Worm (Caenorhabditis elegans) whole organism, late embryonic: ENCODE measurements around the gene alh-1.
"Not testable (repeated sequence)": the region's sequence is repeated elsewhere in the genome, so short reads cannot be mapped to it uniquely, and the experiment has no call there.

ENCODE experiments used
- C38D4.7 ChIP-seq: fragments of 200-800 bp; sonication (Bioruptor generic); optimal IDR thresholded peaks from 2 replicates; lab custom pipeline; 2018; ENCODE audit warnings: mild to moderate bottlenecking, missing genetic modification characterization, moderate library complexity, missing compliant biosample characterization
- F13H6.1 ChIP-seq: sonication (generic microtip); optimal IDR thresholded peaks from 2 replicates; lab custom pipeline; 2016; ENCODE audit warnings: missing genetic modification characterization, missing compliant biosample characterization
- K02D7.2 ChIP-seq: sonication (generic microtip); optimal IDR thresholded peaks from 2 replicates; lab custom pipeline; 2017; ENCODE audit warnings: mild to moderate bottlenecking, missing genetic modification characterization, missing compliant biosample characterization
- K09A11.1 ChIP-seq: sonication (generic microtip); optimal IDR thresholded peaks from 2 replicates; lab custom pipeline; 2017; ENCODE audit warnings: antibody characterized with exemption, mild to moderate bottlenecking, missing genetic modification characterization, missing compliant biosample characterization; ENCODE audit not compliant: insufficient read depth
- T23F11.4 ChIP-seq: fragments of 200-800 bp; sonication (Bioruptor generic); optimal IDR thresholded peaks from 2 replicates; lab custom pipeline; 2018; ENCODE audit warnings: mild to moderate bottlenecking, missing genetic modification characterization, missing compliant biosample characterization
- ahr-1 ChIP-seq: sonication (generic microtip); optimal IDR thresholded peaks from 2 replicates; lab custom pipeline; 2016; ENCODE audit warnings: missing genetic modification characterization, missing compliant biosample characterization
- ceh-18 ChIP-seq: sonication (generic microtip); optimal IDR thresholded peaks from 2 replicates; lab custom pipeline; 2016; ENCODE audit warnings: missing genetic modification characterization, missing compliant biosample characterization
- ceh-19 ChIP-seq: fragments of 200-800 bp; sonication (Bioruptor generic); optimal IDR thresholded peaks from 2 replicates; lab custom pipeline; 2018; ENCODE audit warnings: mild to moderate bottlenecking, missing genetic modification characterization, missing compliant biosample characterization
- ceh-22 ChIP-seq: sonication (generic microtip); optimal IDR thresholded peaks from 2 replicates; lab custom pipeline; 2017; ENCODE audit warnings: missing biosample characterization, missing genetic modification characterization
- ceh-24 ChIP-seq: sonication (generic microtip); optimal IDR thresholded peaks from 2 replicates; lab custom pipeline; 2016; ENCODE audit warnings: mild to moderate bottlenecking, missing genetic modification characterization, missing compliant biosample characterization
- ceh-30 ChIP-seq: fragments of 150-350 bp; optimal IDR thresholded peaks from 2 replicates; lab custom pipeline; 2014; ENCODE audit warnings: missing biosample characterization, missing genetic modification characterization
- ceh-31 ChIP-seq: sonication (generic microtip); optimal IDR thresholded peaks from 2 replicates; lab custom pipeline; 2016; ENCODE audit warnings: missing genetic modification characterization, missing compliant biosample characterization
- ceh-34 ChIP-seq: sonication (generic microtip); optimal IDR thresholded peaks from 2 replicates; lab custom pipeline; 2016; ENCODE audit warnings: mild to moderate bottlenecking, missing genetic modification characterization, missing compliant biosample characterization
- ceh-45 ChIP-seq: fragments of 200-800 bp; sonication (Bioruptor generic); IDR thresholded peaks from 2 replicates; pipeline ENCODE4 v1.3.6; 2022; ENCODE audit warnings: missing genetic modification reagents, missing genetic modification characterization, missing compliant biosample characterization
- ceh-48 ChIP-seq: sonication (generic microtip); optimal IDR thresholded peaks from 2 replicates; lab custom pipeline; 2016; ENCODE audit warnings: missing genetic modification characterization, inconsistent platforms, missing compliant biosample characterization
- ceh-6 ChIP-seq: fragments of 200-800 bp; sonication (Bioruptor generic); optimal IDR thresholded peaks from 2 replicates; lab custom pipeline; 2018; ENCODE audit warnings: mild to moderate bottlenecking, missing genetic modification characterization, missing compliant biosample characterization
- elt-2 ChIP-seq: sonication (generic microtip); optimal IDR thresholded peaks from 2 replicates; lab custom pipeline; 2016; ENCODE audit warnings: missing genetic modification reagents, missing genetic modification characterization, missing compliant biosample characterization
- eyg-1 ChIP-seq: sonication (generic microtip); optimal IDR thresholded peaks from 2 replicates; lab custom pipeline; 2016; ENCODE audit warnings: missing genotype, missing genetic modification characterization, missing compliant biosample characterization
- fkh-6 ChIP-seq: sonication (generic microtip); optimal IDR thresholded peaks from 2 replicates; lab custom pipeline; 2016; ENCODE audit warnings: missing genetic modification characterization, missing compliant biosample characterization
- gmeb-2 ChIP-seq: sonication (generic microtip); optimal IDR thresholded peaks from 2 replicates; lab custom pipeline; 2016; ENCODE audit warnings: missing genetic modification characterization, inconsistent platforms, missing compliant biosample characterization
- hlh-13 ChIP-seq: fragments of 200-800 bp; sonication (Bioruptor generic); optimal IDR thresholded peaks from 2 replicates; lab custom pipeline; 2018; ENCODE audit warnings: mild to moderate bottlenecking, missing genetic modification characterization, missing compliant biosample characterization
- hlh-15 ChIP-seq: sonication (generic microtip); optimal IDR thresholded peaks from 2 replicates; lab custom pipeline; 2016; ENCODE audit warnings: missing genetic modification characterization, missing compliant biosample characterization
- hlh-6 ChIP-seq: sonication (generic microtip); optimal IDR thresholded peaks from 2 replicates; lab custom pipeline; 2016; ENCODE audit warnings: missing genotype, missing genetic modification characterization, missing compliant biosample characterization
- lim-6 ChIP-seq: sonication (generic microtip); optimal IDR thresholded peaks from 2 replicates; lab custom pipeline; 2016; ENCODE audit warnings: missing genetic modification characterization, missing compliant biosample characterization
- lin-11 ChIP-seq: fragments of 200-800 bp; sonication (Bioruptor generic); optimal IDR thresholded peaks from 2 replicates; lab custom pipeline; 2018; ENCODE audit warnings: mild to moderate bottlenecking, missing genetic modification characterization, missing compliant biosample characterization
- mec-3 ChIP-seq: sonication (generic microtip); optimal IDR thresholded peaks from 2 replicates; lab custom pipeline; 2016; ENCODE audit warnings: borderline replicate concordance, missing genetic modification characterization, missing compliant biosample characterization
- nfya-1 ChIP-seq: sonication (generic microtip); optimal IDR thresholded peaks from 2 replicates; lab custom pipeline; 2017; ENCODE audit warnings: missing genetic modification characterization, mild to moderate bottlenecking, missing compliant biosample characterization, antibody characterized with exemption, moderate library complexity
- nhr-11 ChIP-seq: fragments of 150-350 bp; optimal IDR thresholded peaks from 2 replicates; lab custom pipeline; 2014; ENCODE audit warnings: missing biosample characterization, missing genetic modification characterization
- nhr-232 ChIP-seq: sonication (generic microtip); optimal IDR thresholded peaks from 2 replicates; lab custom pipeline; 2016; ENCODE audit warnings: missing genetic modification characterization, missing compliant biosample characterization
- odd-2 ChIP-seq: sonication (generic microtip); optimal IDR thresholded peaks from 2 replicates; lab custom pipeline; 2017; ENCODE audit warnings: antibody characterized with exemption, mild to moderate bottlenecking, missing genetic modification characterization, missing compliant biosample characterization
- pag-3 ChIP-seq: sonication (generic microtip); optimal IDR thresholded peaks from 2 replicates; lab custom pipeline; 2016; ENCODE audit warnings: missing compliant biosample characterization, missing genetic modification characterization, borderline replicate concordance
- pat-9 ChIP-seq: fragments of 200-800 bp; sonication (Bioruptor generic); optimal IDR thresholded peaks from 2 replicates; lab custom pipeline; 2018; ENCODE audit warnings: mild to moderate bottlenecking, missing genetic modification characterization, moderate library complexity, missing compliant biosample characterization
- pax-1 ChIP-seq: fragments of 150-350 bp; optimal IDR thresholded peaks from 2 replicates; lab custom pipeline; 2014; ENCODE audit warnings: missing biosample characterization, missing genetic modification characterization
- pha-2 ChIP-seq: sonication (generic microtip); optimal IDR thresholded peaks from 2 replicates; lab custom pipeline; 2017; ENCODE audit warnings: mild to moderate bottlenecking, missing genetic modification characterization, missing compliant biosample characterization
- pqm-1 ChIP-seq: sonication (generic microtip); optimal IDR thresholded peaks from 2 replicates; lab custom pipeline; 2016; ENCODE audit warnings: missing genetic modification characterization, missing compliant biosample characterization
- sdc-2 ChIP-seq: sonication (generic microtip); optimal IDR thresholded peaks from 2 replicates; lab custom pipeline; 2016; ENCODE audit warnings: missing genotype, missing genetic modification characterization, missing compliant biosample characterization
- unc-55 ChIP-seq: sonication (generic microtip); optimal IDR thresholded peaks from 2 replicates; lab custom pipeline; 2017; ENCODE audit warnings: missing biosample characterization, missing genetic modification reagents, missing genetic modification characterization
- unc-86 ChIP-seq: sonication (generic microtip); optimal IDR thresholded peaks from 2 replicates; lab custom pipeline; 2016; ENCODE audit warnings: missing genetic modification characterization, missing compliant biosample characterization
- ztf-16 ChIP-seq: sonication (generic microtip); optimal IDR thresholded peaks from 2 replicates; lab custom pipeline; 2017; ENCODE audit warnings: missing genetic modification characterization, missing compliant biosample characterization

alh-1 gene

DNA sequence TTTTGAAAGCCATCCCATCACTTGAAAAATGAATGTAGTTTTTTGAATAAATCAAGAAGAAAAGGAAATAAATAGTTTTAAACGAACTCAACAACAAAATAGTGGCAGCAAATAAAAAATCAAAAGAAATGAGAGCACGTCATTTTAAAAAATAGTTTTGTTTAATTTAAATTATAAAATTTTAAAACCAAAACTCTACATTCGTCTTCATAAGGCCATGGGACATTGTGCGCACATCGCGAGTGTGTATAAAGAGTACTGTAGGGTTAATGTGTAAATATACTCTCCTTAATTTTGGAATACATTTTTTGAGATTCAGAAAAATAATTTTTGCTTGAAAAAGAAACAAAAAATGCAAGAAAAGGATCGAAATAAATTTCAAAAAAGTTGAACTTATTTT is 25.6 kb upstream of the alh-1 start, which contains the start of gene C45G9.15:
Gene C45G9.15 (minus strand): TSS at position 101 of the 400 bp plus-strand sequence.
- TF ChIP-seq nhr-11 (tag; lab: Kevin White, UChicago), result no peak
- no peak for TF ChIP-seq hlh-6 (tag; lab: Kevin White, UChicago)
- TF ChIP-seq ceh-45, result no peak
- TF ChIP-seq ztf-16 (tag; lab: Kevin White, UChicago), result no peak
- TF ChIP-seq, all 69 proteins: peak for 0

ce11 chrIII:5053541-5053940 is 24.0 kb upstream of the alh-1 start, which contains the start of gene C45G9.8:
TSS of gene C45G9.8 (minus strand) at chrIII:5053641.
- TF ChIP-seq pax-1 (tag; lab: Kevin White, UChicago) (no peak), unc-86 (tag; lab: Kevin White, UChicago) (no peak), ceh-6 (GFP tag; lab: Kevin White, UChicago) (no peak), ahr-1 (tag; lab: Kevin White, UChicago) (no peak), nfya-1 (tag; lab: Kevin White, UChicago) (no peak), ceh-34 (no peak), ztf-16 (tag; lab: Kevin White, UChicago) (no peak), unc-55 (GFP tag; lab: Kevin White, UChicago) (no peak), gmeb-2 (tag; lab: Kevin White, UChicago) (no peak), K09A11.1 (tag; lab: Kevin White, UChicago) (no peak), lim-6 (tag; lab: Kevin White, UChicago) (no peak), ceh-30 (tag; lab: Kevin White, UChicago) (no peak), pha-2 (tag; lab: Kevin White, UChicago) (no peak), eyg-1 (no peak), hlh-13 (GFP tag; lab: Kevin White, UChicago) (no peak)

DNA sequence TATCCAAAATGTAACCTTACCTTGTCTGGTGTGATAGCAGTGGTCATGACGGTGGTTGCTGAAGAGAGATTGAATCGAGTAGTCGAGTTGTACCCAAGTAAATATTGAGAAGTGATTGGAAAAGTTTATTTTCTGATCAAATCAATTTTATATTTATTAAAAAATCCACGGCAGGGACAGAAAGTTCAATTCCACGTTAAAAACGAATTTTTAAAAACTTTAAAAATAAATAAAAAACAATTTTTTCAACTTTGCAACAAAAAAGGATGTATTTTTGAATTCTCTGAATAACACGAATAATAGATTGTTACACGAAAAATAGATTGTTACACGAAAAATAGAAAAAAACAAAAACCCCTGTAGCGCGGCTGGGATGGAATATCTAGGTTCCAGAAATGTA is 21.9 kb upstream of the alh-1 start, which contains the start of gene C45G9.9:
Gene C45G9.9 (minus strand): TSS at position 101 of the 400 bp plus-strand sequence.
- not testable (repeated sequence) for TF ChIP-seq gmeb-2 (tag; lab: Kevin White, UChicago); hlh-13 (GFP tag; lab: Kevin White, UChicago); odd-2 (tag; lab: Kevin White, UChicago)

ce11 chrIII:5061798-5062197 is 15.8 kb upstream of the alh-1 start, which contains the start of gene C45G9.10:
TSS of gene C45G9.10 (minus strand) at chrIII:5061898.
- TF ChIP-seq ceh-48, result no peak
- no peak for TF ChIP-seq ceh-34
- no peak for TF ChIP-seq K02D7.2 (tag; lab: Kevin White, UChicago)
- no peak for TF ChIP-seq T23F11.4 (GFP tag; lab: Kevin White, UChicago)
- TF ChIP-seq ceh-24 (tag; lab: Kevin White, UChicago), result no peak
- TF ChIP-seq lim-6 (tag; lab: Kevin White, UChicago), result no peak
- TF ChIP-seq gmeb-2 (tag; lab: Kevin White, UChicago), result no peak
- no peak for TF ChIP-seq fkh-6
- no peak for TF ChIP-seq ceh-19 (GFP tag; lab: Kevin White, UChicago)
- no peak for TF ChIP-seq sdc-2 (tag; lab: Kevin White, UChicago)
- TF ChIP-seq nhr-232, result no peak
- no peak for TF ChIP-seq ceh-22
- no peak for TF ChIP-seq ceh-31
- no peak for TF ChIP-seq odd-2 (tag; lab: Kevin White, UChicago)

ce11 chrIII:5062406-5062805 is 15.2 kb upstream of the alh-1 start, which contains the start of gene C45G9.4:
TSS of gene C45G9.4 (plus strand) at chrIII:5062706.
- TF ChIP-seq nhr-232; nhr-11 (tag; lab: Kevin White, UChicago); ceh-24 (tag; lab: Kevin White, UChicago): not testable (repeated sequence)

DNA sequence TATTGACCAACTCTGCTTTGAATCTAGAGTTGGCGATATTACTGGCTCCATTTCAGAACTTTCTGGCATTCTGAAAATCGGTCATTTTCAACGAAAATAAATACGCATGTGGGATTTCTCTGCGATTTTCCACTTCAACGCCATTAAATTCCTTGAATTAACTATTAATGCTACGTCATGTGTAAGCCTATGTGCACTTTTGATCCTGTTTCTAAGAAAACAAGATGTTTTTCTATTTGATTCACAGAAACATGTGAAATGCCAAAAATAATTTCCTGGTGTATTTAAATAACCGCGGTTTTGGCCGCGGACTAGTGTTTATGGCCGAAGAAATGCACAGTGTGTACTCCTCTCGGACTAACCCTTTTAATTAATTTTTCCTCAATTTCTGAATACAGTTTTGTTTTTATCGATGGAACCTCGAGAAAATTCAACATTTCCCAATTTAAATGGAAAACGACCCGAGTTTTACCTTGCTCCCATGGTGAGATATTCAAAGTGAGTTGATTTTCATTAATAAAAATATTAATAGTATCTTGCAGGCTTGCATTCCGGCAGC is 8.8 kb upstream of the alh-1 start, which contains the start of the genes C45G9.11 and C45G9.2:
Gene C45G9.11 (minus strand): TSS at position 51 of the 559 bp plus-strand sequence.
Gene C45G9.2 (plus strand): TSS at position 392 of the 559 bp plus-strand sequence.
- TF ChIP-seq mec-3 (tag; lab: Kevin White, UChicago), result peak; percentile 68
- TF ChIP-seq elt-2 (tag; lab: Kevin White, UChicago), result peak; percentile 41
- TF ChIP-seq ceh-18 (tag; lab: Kevin White, UChicago), result no peak
- TF ChIP-seq eyg-1, result no peak
- no peak for TF ChIP-seq hlh-15 (tag; lab: Kevin White, UChicago)
- peak; percentile 57 for TF ChIP-seq pqm-1 (tag; lab: Kevin White, UChicago)
- TF ChIP-seq pat-9 (tag; lab: Kevin White, UChicago), result no peak
- no peak for TF ChIP-seq ceh-48
- peak; percentile 21 for TF ChIP-seq pax-1 (tag; lab: Kevin White, UChicago)
- no peak for TF ChIP-seq fkh-6
- TF ChIP-seq ceh-45, result no peak
- TF ChIP-seq nhr-232, result no peak
- no peak for TF ChIP-seq nhr-11 (tag; lab: Kevin White, UChicago)
- TF ChIP-seq ceh-19 (GFP tag; lab: Kevin White, UChicago), result no peak
- no peak for TF ChIP-seq lin-11
- TF ChIP-seq F13H6.1 (tag; lab: Kevin White, UChicago), result peak; percentile 45
- TF ChIP-seq pag-3 (tag; lab: Kevin White, UChicago), result no peak
- no peak for TF ChIP-seq C38D4.7 (GFP tag; lab: Kevin White, UChicago)
- TF ChIP-seq ceh-24 (tag; lab: Kevin White, UChicago), result no peak
